Worm (Caenorhabditis elegans): ENCODE measurements around the gene polq-1.

DNA sequence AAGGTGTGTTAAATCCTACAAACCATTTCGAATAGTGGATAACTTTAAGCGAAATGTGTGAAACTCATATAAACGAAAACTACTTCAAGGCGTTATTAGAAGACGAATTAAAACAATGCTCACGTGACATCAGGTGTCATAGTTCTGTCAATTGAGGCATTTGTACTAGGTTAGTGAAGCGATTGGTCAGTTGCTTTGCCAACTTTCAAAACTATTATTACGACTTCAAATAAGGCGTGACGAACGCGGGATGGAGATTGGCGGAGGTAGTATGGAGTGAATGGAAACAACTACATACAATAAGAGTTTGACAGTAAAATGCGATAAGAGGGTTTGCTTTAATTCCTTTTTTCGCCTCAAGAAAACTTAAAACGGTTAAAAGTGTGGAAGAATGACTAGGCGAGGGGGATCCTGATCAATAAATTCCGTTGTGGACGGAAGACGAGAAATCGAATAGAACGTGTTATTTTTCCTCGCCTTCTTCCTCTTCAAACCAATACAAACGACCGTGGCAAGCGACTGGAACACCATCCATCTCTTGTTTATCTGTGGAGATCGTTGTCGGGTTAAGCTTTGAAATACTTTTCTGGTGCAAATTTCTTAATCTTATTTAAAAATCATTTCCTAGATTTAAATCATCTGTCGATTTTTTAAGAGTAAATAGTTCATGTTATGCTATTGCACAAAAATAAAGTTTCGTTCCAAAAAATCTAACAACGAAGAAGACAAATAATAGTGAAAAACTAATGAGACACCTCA is 38.0 kb upstream of the polq-1 start:
- TF ChIP-seq ref-1 (GFP tag; conservative IDR thresholded peaks at IDR 0.05): no peak
- TF ChIP-seq flt-1 (GFP tag; IDR thresholded peaks at IDR 0.05): no peak
- no peak for TF ChIP-seq klf-2 (GFP tag; conservative IDR thresholded peaks at IDR 0.05)
- TF ChIP-seq med-1 (GFP tag; optimal IDR thresholded peaks at IDR 0.05; ENCODE audit: insufficient read depth): no peak
